Worm (Caenorhabditis elegans) whole organism, late embryonic: ENCODE measurements around the gene srab-10.
A peak's percentile ranks its signal among the peaks of the same experiment; 100 is the strongest.

Source experiments
- C08G9.2 ChIP-seq: sonication (generic microtip); optimal IDR thresholded peaks from 2 replicates; lab custom pipeline; 2016; ENCODE audit warnings: mild to moderate bottlenecking, missing genetic modification characterization, moderate library complexity, missing compliant biosample characterization
- ama-1 ChIP-seq: fragments of 150-350 bp; optimal IDR thresholded peaks from 2 replicates; lab custom pipeline; 2014
- ceh-18 ChIP-seq: sonication (generic microtip); optimal IDR thresholded peaks from 2 replicates; lab custom pipeline; 2016; ENCODE audit warnings: missing genetic modification characterization, missing compliant biosample characterization
- ceh-19 ChIP-seq: fragments of 200-800 bp; sonication (Bioruptor generic); optimal IDR thresholded peaks from 2 replicates; lab custom pipeline; 2018; ENCODE audit warnings: mild to moderate bottlenecking, missing genetic modification characterization, missing compliant biosample characterization
- ceh-2 ChIP-seq: sonication (generic microtip); optimal IDR thresholded peaks from 2 replicates; lab custom pipeline; 2016; ENCODE audit warnings: missing genotype, missing genetic modification characterization, missing compliant biosample characterization
- ceh-22 ChIP-seq: sonication (generic microtip); optimal IDR thresholded peaks from 2 replicates; lab custom pipeline; 2017; ENCODE audit warnings: missing biosample characterization, missing genetic modification characterization
- ceh-30 ChIP-seq: fragments of 150-350 bp; optimal IDR thresholded peaks from 2 replicates; lab custom pipeline; 2014; ENCODE audit warnings: missing biosample characterization, missing genetic modification characterization
- ceh-45 ChIP-seq: fragments of 200-800 bp; sonication (Bioruptor generic); IDR thresholded peaks from 2 replicates; pipeline ENCODE4 v1.3.6; 2022; ENCODE audit warnings: missing genetic modification reagents, missing genetic modification characterization, missing compliant biosample characterization
- ceh-48 ChIP-seq: sonication (generic microtip); optimal IDR thresholded peaks from 2 replicates; lab custom pipeline; 2016; ENCODE audit warnings: missing genetic modification characterization, inconsistent platforms, missing compliant biosample characterization
- ceh-9 ChIP-seq: sonication (generic microtip); optimal IDR thresholded peaks from 2 replicates; lab custom pipeline; 2016; ENCODE audit warnings: mild to moderate bottlenecking, missing genetic modification characterization, inconsistent platforms, missing compliant biosample characterization
- dve-1 ChIP-seq: sonication (generic microtip); optimal IDR thresholded peaks from 2 replicates; lab custom pipeline; 2017; ENCODE audit warnings: antibody characterized with exemption, mild to moderate bottlenecking, missing genetic modification characterization, missing compliant biosample characterization
- elt-2 ChIP-seq: sonication (generic microtip); optimal IDR thresholded peaks from 2 replicates; lab custom pipeline; 2016; ENCODE audit warnings: missing genetic modification reagents, missing genetic modification characterization, missing compliant biosample characterization
- elt-4 ChIP-seq: sonication (generic microtip); optimal IDR thresholded peaks from 2 replicates; lab custom pipeline; 2016; ENCODE audit warnings: missing genetic modification characterization, missing compliant biosample characterization
- ets-4 ChIP-seq: sonication (generic microtip); optimal IDR thresholded peaks from 2 replicates; lab custom pipeline; 2016; ENCODE audit warnings: missing genetic modification characterization, missing compliant biosample characterization
- eyg-1 ChIP-seq: sonication (generic microtip); optimal IDR thresholded peaks from 2 replicates; lab custom pipeline; 2016; ENCODE audit warnings: missing genotype, missing genetic modification characterization, missing compliant biosample characterization
- fax-1 ChIP-seq: sonication (generic microtip); optimal IDR thresholded peaks from 2 replicates; lab custom pipeline; 2016; ENCODE audit warnings: missing genotype, missing genetic modification characterization, missing compliant biosample characterization
- gmeb-2 ChIP-seq: sonication (generic microtip); optimal IDR thresholded peaks from 2 replicates; lab custom pipeline; 2016; ENCODE audit warnings: missing genetic modification characterization, inconsistent platforms, missing compliant biosample characterization
- hlh-15 ChIP-seq: sonication (generic microtip); optimal IDR thresholded peaks from 2 replicates; lab custom pipeline; 2016; ENCODE audit warnings: missing genetic modification characterization, missing compliant biosample characterization
- hlh-8 ChIP-seq: sonication (generic microtip); optimal IDR thresholded peaks from 2 replicates; lab custom pipeline; 2016; ENCODE audit warnings: missing genotype, missing genetic modification characterization, missing compliant biosample characterization
- lim-6 ChIP-seq: sonication (generic microtip); optimal IDR thresholded peaks from 2 replicates; lab custom pipeline; 2016; ENCODE audit warnings: missing genetic modification characterization, missing compliant biosample characterization
- lin-11 ChIP-seq: fragments of 200-800 bp; sonication (Bioruptor generic); optimal IDR thresholded peaks from 2 replicates; lab custom pipeline; 2018; ENCODE audit warnings: mild to moderate bottlenecking, missing genetic modification characterization, missing compliant biosample characterization
- madf-2 ChIP-seq: sonication (generic microtip); optimal IDR thresholded peaks from 2 replicates; lab custom pipeline; 2017; ENCODE audit warnings: missing genetic modification characterization, missing compliant biosample characterization
- nfya-1 ChIP-seq: sonication (generic microtip); optimal IDR thresholded peaks from 2 replicates; lab custom pipeline; 2017; ENCODE audit warnings: missing genetic modification characterization, mild to moderate bottlenecking, missing compliant biosample characterization, antibody characterized with exemption, moderate library complexity
- nhr-11 ChIP-seq: fragments of 150-350 bp; optimal IDR thresholded peaks from 2 replicates; lab custom pipeline; 2014; ENCODE audit warnings: missing biosample characterization, missing genetic modification characterization
- npax-4 ChIP-seq: sonication (generic microtip); optimal IDR thresholded peaks from 2 replicates; lab custom pipeline; 2016; ENCODE audit warnings: missing genetic modification characterization, missing compliant biosample characterization
- pat-9 ChIP-seq: fragments of 200-800 bp; sonication (Bioruptor generic); optimal IDR thresholded peaks from 2 replicates; lab custom pipeline; 2018; ENCODE audit warnings: mild to moderate bottlenecking, missing genetic modification characterization, moderate library complexity, missing compliant biosample characterization
- pha-2 ChIP-seq: sonication (generic microtip); optimal IDR thresholded peaks from 2 replicates; lab custom pipeline; 2017; ENCODE audit warnings: mild to moderate bottlenecking, missing genetic modification characterization, missing compliant biosample characterization
- pha-4 ChIP-seq: fragments of 150-350 bp; optimal IDR thresholded peaks from 2 replicates; lab custom pipeline; 2018; ENCODE audit warnings: missing biosample characterization, missing genetic modification reagents, missing genetic modification characterization
- pqm-1 ChIP-seq: sonication (generic microtip); optimal IDR thresholded peaks from 2 replicates; lab custom pipeline; 2016; ENCODE audit warnings: missing genetic modification characterization, missing compliant biosample characterization
- rnt-1 ChIP-seq: sonication (generic microtip); optimal IDR thresholded peaks from 2 replicates; lab custom pipeline; 2016; ENCODE audit warnings: missing genetic modification characterization, missing compliant biosample characterization
- sox-2 ChIP-seq: fragments of 200-800 bp; sonication (Bioruptor generic); IDR thresholded peaks from 2 replicates; pipeline ENCODE4 v1.3.6; 2022; ENCODE audit warnings: missing genetic modification reagents, missing genetic modification characterization, missing compliant biosample characterization
- sox-4 ChIP-seq: sonication (generic microtip); optimal IDR thresholded peaks from 2 replicates; lab custom pipeline; 2017; ENCODE audit warnings: mild to moderate bottlenecking, missing genetic modification characterization, inconsistent platforms, missing compliant biosample characterization
- unc-42 ChIP-seq: sonication (generic microtip); optimal IDR thresholded peaks from 2 replicates; lab custom pipeline; 2016; ENCODE audit warnings: missing genotype, missing genetic modification characterization, missing compliant biosample characterization
- unc-55 ChIP-seq: sonication (generic microtip); optimal IDR thresholded peaks from 2 replicates; lab custom pipeline; 2017; ENCODE audit warnings: missing biosample characterization, missing genetic modification reagents, missing genetic modification characterization
- unc-86 ChIP-seq: sonication (generic microtip); optimal IDR thresholded peaks from 2 replicates; lab custom pipeline; 2016; ENCODE audit warnings: missing genetic modification characterization, missing compliant biosample characterization
- zip-5 ChIP-seq: sonication (generic microtip); optimal IDR thresholded peaks from 2 replicates; lab custom pipeline; 2016; ENCODE audit warnings: missing genetic modification characterization, missing compliant biosample characterization

The srab-10 gene

ce11 chrV:3119185-3119584 lies 25.2 kb downstream of the srab-10 start:
- TF ChIP-seq nfya-1 (no peak), ceh-30 (no peak), ceh-45 (GFP tag; lab: Robert Waterston, UW) (no peak), hlh-15 (tag; lab: Kevin White, UChicago) (no peak), elt-4 (no peak), unc-42 (tag; lab: Kevin White, UChicago) (no peak), pat-9 (tag; lab: Kevin White, UChicago) (no peak)
- TF ChIP-seq, all 69 proteins: peak for 0

ce11 chrV:3118167-3118566 lies 26.2 kb downstream of the srab-10 start, which contains the start of gene clec-210:
TSS of gene clec-210 (plus strand) at chrV:3118377.
- TF ChIP-seq unc-55 (GFP tag; lab: Kevin White, UChicago), result no peak
- TF ChIP-seq elt-2 (tag; lab: Kevin White, UChicago), result peak; percentile 1
- TF ChIP-seq unc-42 (tag; lab: Kevin White, UChicago), result no peak

- TF ChIP-seq ceh-9 (tag; lab: Kevin White, UChicago), result no peak
- no peak for TF ChIP-seq ceh-22
- no peak for TF ChIP-seq ceh-30
- no peak for TF ChIP-seq C08G9.2
- no peak for TF ChIP-seq ceh-2 (tag; lab: Kevin White, UChicago)
- TF ChIP-seq elt-4, result no peak
- TF ChIP-seq lin-11 (tag; lab: Kevin White, UChicago), result no peak
Observed at ce11 chrV:3114973-3115372, 29.4 kb downstream of the srab-10 start, which contains the start of gene Y73C8C.3. TSS of gene Y73C8C.3 (plus strand) at chrV:3115273.

ce11 chrV:3113751-3114150 lies 30.6 kb downstream of the srab-10 start, which contains the start of gene Y73C8C.8:
TSS of gene Y73C8C.8 (minus strand) at chrV:3113851.
- no peak for TF ChIP-seq gmeb-2 (tag; lab: Kevin White, UChicago)
- TF ChIP-seq rnt-1, result no peak
- no peak for TF ChIP-seq madf-2 (tag; lab: Kevin White, UChicago)
- no peak for TF ChIP-seq elt-2 (tag; lab: Kevin White, UChicago)
- TF ChIP-seq dve-1, result no peak
- no peak for TF ChIP-seq unc-86 (tag; lab: Kevin White, UChicago)
- TF ChIP-seq unc-55 (GFP tag; lab: Kevin White, UChicago), result no peak
- TF ChIP-seq hlh-8 (tag; lab: Kevin White, UChicago), result no peak
- no peak for TF ChIP-seq sox-4 (tag; lab: Kevin White, UChicago)
- no peak for TF ChIP-seq npax-4
- no peak for TF ChIP-seq nhr-11
- no peak for TF ChIP-seq pha-4 (tag; lab: Kevin White, UChicago)
- no peak for TF ChIP-seq ceh-19 (GFP tag; lab: Kevin White, UChicago)
- no peak for TF ChIP-seq pqm-1 (tag; lab: Kevin White, UChicago)
- TF ChIP-seq ama-1 (lab: Kevin White, UChicago), result no peak
- no peak for TF ChIP-seq pha-2 (tag; lab: Kevin White, UChicago)
- no peak for TF ChIP-seq sox-2 (GFP tag; lab: Robert Waterston, UW)
- TF ChIP-seq ceh-18 (tag; lab: Kevin White, UChicago), result no peak
- TF ChIP-seq lin-11 (tag; lab: Kevin White, UChicago), result no peak
- TF ChIP-seq, all 69 proteins: peak for 0

ce11 chrV:3112198-3112597 lies 32.2 kb downstream of the srab-10 start:
- TF ChIP-seq ceh-48 (tag; lab: Kevin White, UChicago) (no peak), rnt-1 (no peak), ets-4 (no peak), eyg-1 (no peak), lim-6 (no peak), npax-4 (no peak), pat-9 (tag; lab: Kevin White, UChicago) (no peak), pqm-1 (tag; lab: Kevin White, UChicago) (no peak), fax-1 (tag; lab: Kevin White, UChicago) (no peak), zip-5 (tag; lab: Kevin White, UChicago) (no peak)
